Fruit fly (Drosophila melanogaster): ENCODE data around the gene wntD.

dm6 chr3R:13309133-13309711 is 16.2 kb upstream of the wntD start:
- TF ChIP-seq CG33017 (tag; optimal IDR thresholded peaks at IDR 0.05) (no peak), CG7101 (tag; optimal IDR thresholded peaks at IDR 0.05) (no peak), toe (GFP tag; optimal IDR thresholded peaks at IDR 0.05) (no peak), Clk (GFP tag; optimal IDR thresholded peaks at IDR 0.05) (no peak), pad (GFP tag; optimal IDR thresholded peaks at IDR 0.05) (no peak), kay (GFP tag; ENCODE audit: borderline replicate concordance) (no peak)
